Worm (Caenorhabditis elegans) whole organism, L2 larva: ENCODE measurements around the gene T28C12.1.

Experiments used
- C34F6.9 ChIP-seq: fragments of 150-350 bp; optimal IDR thresholded peaks from 2 replicates; lab custom pipeline; 2014; ENCODE audit warnings: missing biosample characterization, missing genetic modification characterization
- F13H6.1 ChIP-seq: sonication (generic microtip); optimal IDR thresholded peaks from 2 replicates; lab custom pipeline; 2016; ENCODE audit warnings: missing genetic modification characterization, missing compliant biosample characterization
- R02D3.7 ChIP-seq: fragments of 150-350 bp; optimal IDR thresholded peaks from 2 replicates; lab custom pipeline; 2014; ENCODE audit warnings: missing biosample characterization, missing genetic modification characterization
- Y55F3AM.14 ChIP-seq: fragments of 200-800 bp; sonication (Bioruptor generic); optimal IDR thresholded peaks from 2 replicates; lab custom pipeline; 2018; ENCODE audit warnings: mild to moderate bottlenecking, missing genetic modification characterization, missing compliant biosample characterization
- ZK546.5 ChIP-seq: sonication (generic microtip); optimal IDR thresholded peaks from 2 replicates; lab custom pipeline; 2017; ENCODE audit warnings: missing biosample characterization, missing genetic modification characterization
- ama-1 ChIP-seq: fragments of 150-350 bp; optimal IDR thresholded peaks from 2 replicates; lab custom pipeline; 2018; ENCODE audit warnings: inconsistent platforms
- blmp-1 ChIP-seq: sonication (generic microtip); optimal IDR thresholded peaks from 2 replicates; lab custom pipeline; 2017; ENCODE audit warnings: missing genetic modification characterization, mild to moderate bottlenecking, missing compliant biosample characterization, antibody characterized with exemption, moderate library complexity; ENCODE audit not compliant: insufficient read depth
- ceh-82 ChIP-seq: fragments of 150-350 bp; optimal IDR thresholded peaks from 2 replicates; lab custom pipeline; 2014; ENCODE audit warnings: missing biosample characterization, missing genetic modification characterization
- dmd-4 ChIP-seq: sonication (generic microtip); optimal IDR thresholded peaks from 2 replicates; lab custom pipeline; 2017; ENCODE audit warnings: missing biosample characterization, missing genetic modification characterization
- egl-27 ChIP-seq: sonication (generic microtip); optimal IDR thresholded peaks from 3 replicates; lab custom pipeline; 2017; ENCODE audit warnings: missing biosample characterization, missing genetic modification reagents, missing genetic modification characterization
- fos-1 ChIP-seq: fragments of 150-350 bp; optimal IDR thresholded peaks from 2 replicates; lab custom pipeline; 2014; ENCODE audit warnings: missing biosample characterization, missing genetic modification characterization
- gmeb-1 ChIP-seq: fragments of 150-350 bp; optimal IDR thresholded peaks from 2 replicates; lab custom pipeline; 2014; ENCODE audit warnings: missing biosample characterization, missing genetic modification characterization
- lin-13 ChIP-seq: fragments of 150-350 bp; optimal IDR thresholded peaks from 2 replicates; lab custom pipeline; 2014; ENCODE audit warnings: missing biosample characterization, missing genetic modification reagents, missing genetic modification characterization
- lsy-2 ChIP-seq, 2 experiments: fragments of 150-350 bp in 1 of 2; sonication (generic microtip) in 1 of 2; optimal IDR thresholded peaks; 2 replicates each; lab custom pipeline; 2014 to 2017; ENCODE audit warnings: missing biosample characterization in 2 of 2, missing genetic modification characterization in 2 of 2
- mab-5 ChIP-seq: fragments of 150-350 bp; optimal IDR thresholded peaks from 2 replicates; lab custom pipeline; 2014; ENCODE audit warnings: missing biosample characterization, missing genetic modification characterization
- nhr-11 ChIP-seq: fragments of 150-350 bp; optimal IDR thresholded peaks from 2 replicates; lab custom pipeline; 2014; ENCODE audit warnings: missing biosample characterization, missing genetic modification characterization
- nhr-12 ChIP-seq: fragments of 150-350 bp; optimal IDR thresholded peaks from 2 replicates; lab custom pipeline; 2014; ENCODE audit warnings: missing biosample characterization, missing genetic modification characterization
- nhr-129 ChIP-seq: fragments of 150-350 bp; optimal IDR thresholded peaks from 2 replicates; lab custom pipeline; 2014; ENCODE audit warnings: missing biosample characterization, missing genetic modification characterization
- nhr-21 ChIP-seq: fragments of 150-350 bp; optimal IDR thresholded peaks from 2 replicates; lab custom pipeline; 2014; ENCODE audit warnings: missing biosample characterization, missing genetic modification characterization
- nhr-25 ChIP-seq: fragments of 150-350 bp; sonication (generic microtip); optimal IDR thresholded peaks from 3 replicates; lab custom pipeline; 2014; ENCODE audit warnings: missing biosample characterization, missing genetic modification characterization
- nhr-6 ChIP-seq: fragments of 150-350 bp; optimal IDR thresholded peaks from 2 replicates; lab custom pipeline; 2014; ENCODE audit warnings: missing biosample characterization, missing genetic modification characterization
- nhr-77 ChIP-seq: fragments of 150-350 bp; optimal IDR thresholded peaks from 2 replicates; lab custom pipeline; 2014; ENCODE audit warnings: missing biosample characterization, missing genetic modification characterization
- peb-1 ChIP-seq: fragments of 150-350 bp; optimal IDR thresholded peaks from 2 replicates; lab custom pipeline; 2014; ENCODE audit warnings: missing biosample characterization, missing genetic modification characterization
- sem-4 ChIP-seq: fragments of 150-350 bp; optimal IDR thresholded peaks from 2 replicates; lab custom pipeline; 2014; ENCODE audit warnings: missing biosample characterization, missing genetic modification reagents, missing genetic modification characterization
- skn-1 ChIP-seq: sonication (generic microtip); optimal IDR thresholded peaks from 2 replicates; lab custom pipeline; 2017; ENCODE audit warnings: missing biosample characterization, missing genetic modification characterization
- sma-9 ChIP-seq, 2 experiments: fragments of 150-350 bp in 1 of 2; sonication (generic microtip) in 1 of 2; optimal IDR thresholded peaks; 2 replicates each; lab custom pipeline; 2014 to 2016; ENCODE audit warnings: missing genetic modification characterization in 2 of 2, mild to moderate bottlenecking in 1 of 2, missing biosample characterization in 1 of 2, missing compliant biosample characterization in 1 of 2, missing genetic modification reagents in 1 of 2, moderate library complexity in 1 of 2
- snpc-4 ChIP-seq: fragments of 150-350 bp; optimal IDR thresholded peaks from 2 replicates; lab custom pipeline; 2014; ENCODE audit warnings: missing biosample characterization, missing genetic modification characterization
- unc-39 ChIP-seq: fragments of 150-350 bp; optimal IDR thresholded peaks from 2 replicates; lab custom pipeline; 2014; ENCODE audit warnings: missing biosample characterization, missing genetic modification characterization
- unc-55 ChIP-seq: fragments of 150-350 bp; sonication (generic microtip); optimal IDR thresholded peaks from 3 replicates; lab custom pipeline; 2014; ENCODE audit warnings: missing biosample characterization, missing genetic modification reagents, missing genetic modification characterization
- ztf-4 ChIP-seq: fragments of 150-350 bp; optimal IDR thresholded peaks from 2 replicates; lab custom pipeline; 2014; ENCODE audit warnings: missing biosample characterization, missing genetic modification characterization

T28C12.1 gene

ce11 chrV:6354202-6354601 is 22.5 kb downstream of the T28C12.1 start:
- TF ChIP-seq fos-1 (peak; percentile 21), ztf-4 (no peak), sem-4 (tag; lab: Kevin White, UChicago) (peak; percentile 49), unc-39 (tag; lab: Kevin White, UChicago) (no peak), nhr-6 (tag; lab: Kevin White, UChicago) (no peak), nhr-25 (peak; percentile 52), lsy-2 (tag; optimal IDR thresholded peaks at IDR 0.05; lab: Kevin White, UChicago) (peak in 1 of 2 experiments; percentile 23), F13H6.1 (tag; lab: Kevin White, UChicago) (peak; percentile 55), nhr-21 (tag; lab: Kevin White, UChicago) (peak; percentile 81), peb-1 (peak; percentile 78), C34F6.9 (no peak), blmp-1 (tag; lab: Kevin White, UChicago) (peak; percentile 100), egl-27 (tag; lab: Kevin White, UChicago) (peak; percentile 29), skn-1 (tag; lab: Kevin White, UChicago) (no peak), R02D3.7 (no peak)

DNA sequence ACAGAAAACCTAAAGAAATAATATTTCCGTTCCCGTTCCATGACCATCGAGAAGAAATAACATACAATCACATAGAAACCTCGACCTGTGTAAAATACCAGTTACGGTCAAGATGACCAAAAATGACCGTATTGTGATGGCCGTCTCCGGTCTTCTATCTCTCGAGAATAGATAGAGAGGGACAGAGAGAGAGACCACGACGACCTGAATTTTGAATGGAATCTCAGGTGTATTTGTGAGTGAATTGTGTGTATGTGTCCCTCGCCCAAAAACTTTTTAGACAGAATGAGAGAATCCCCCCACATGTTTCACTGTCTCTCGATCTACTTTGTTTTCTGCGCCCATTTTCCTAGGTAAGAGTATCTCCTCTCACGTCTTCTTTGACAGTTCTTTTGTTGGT is 23.1 kb downstream of the T28C12.1 start:
- TF ChIP-seq blmp-1 (tag; lab: Kevin White, UChicago) (peak; percentile 55), lin-13 (no peak), nhr-11 (tag; lab: Kevin White, UChicago) (no peak), nhr-25 (peak; percentile 31)

DNA sequence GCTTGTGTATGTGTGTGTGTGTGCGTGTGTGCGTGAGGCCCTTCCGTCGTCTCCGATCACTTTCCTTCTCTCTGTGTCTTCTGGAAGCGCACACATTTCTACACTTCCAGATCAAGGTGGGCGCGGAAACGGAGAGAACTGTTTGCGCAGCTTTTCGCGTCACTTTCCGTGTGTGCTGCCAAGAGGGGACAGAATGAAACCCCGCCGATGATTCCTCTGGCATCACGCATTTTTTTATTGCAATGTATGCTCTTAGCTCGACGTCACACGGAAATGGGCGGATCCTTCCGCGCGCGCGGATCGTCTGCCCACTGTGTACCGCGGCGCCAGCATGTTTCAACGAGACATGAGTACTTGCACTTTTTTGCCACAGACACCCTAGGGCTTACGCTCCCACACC is 23.7 kb downstream of the T28C12.1 start:
- TF ChIP-seq mab-5, result no peak
- no peak for TF ChIP-seq lsy-2 (tag; optimal IDR thresholded peaks at IDR 0.05; lab: Kevin White, UChicago)
- peak; percentile 82 for TF ChIP-seq F13H6.1 (tag; lab: Kevin White, UChicago)

DNA sequence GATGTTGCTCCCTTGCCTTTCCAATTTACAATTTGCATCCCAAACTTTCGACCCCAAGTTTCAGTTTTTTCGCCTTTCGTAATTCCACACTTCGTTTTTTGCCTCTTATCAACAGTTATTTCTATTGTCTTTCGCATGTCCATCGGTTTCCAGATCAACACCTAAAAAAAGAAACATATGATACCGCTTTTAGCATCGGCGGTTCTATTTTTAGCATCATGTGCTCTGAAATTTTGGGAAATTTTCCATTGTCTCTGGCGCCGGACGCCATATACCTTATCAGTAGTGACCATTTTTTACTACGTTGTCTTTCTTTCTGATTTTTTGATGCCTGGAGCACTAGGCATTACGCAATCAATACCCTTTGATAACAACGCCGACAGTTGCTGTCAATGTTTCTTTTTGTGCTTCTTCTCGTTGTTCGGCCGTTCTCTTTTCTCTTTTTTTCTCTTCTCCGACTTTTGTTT is 24.3 kb downstream of the T28C12.1 start, which contains the start of gene bcl-11:
Gene bcl-11, plus strand, starts transcription at position 51 of the 467 bp plus-strand sequence.
- TF ChIP-seq gmeb-1 (tag; lab: Kevin White, UChicago), result peak; percentile 27
- TF ChIP-seq unc-39 (tag; lab: Kevin White, UChicago), result no peak
- peak; percentile 1 for TF ChIP-seq nhr-129 (tag; lab: Kevin White, UChicago)
- no peak for TF ChIP-seq nhr-6 (tag; lab: Kevin White, UChicago)
- TF ChIP-seq fos-1, result peak; percentile 40
- peak; percentile 94 for TF ChIP-seq Y55F3AM.14 (GFP tag; lab: Kevin White, UChicago)
- peak; percentile 86 for TF ChIP-seq F13H6.1 (tag; lab: Kevin White, UChicago)
- TF ChIP-seq sma-9 (GFP tag; optimal IDR thresholded peaks at IDR 0.05; lab: Kevin White, UChicago), result peak; percentile 19
- no peak for TF ChIP-seq sma-9 (tag; optimal IDR thresholded peaks at IDR 0.05; lab: Kevin White, UChicago)
- TF ChIP-seq R02D3.7, result no peak
- TF ChIP-seq ZK546.5 (tag; lab: Kevin White, UChicago), result no peak

DNA sequence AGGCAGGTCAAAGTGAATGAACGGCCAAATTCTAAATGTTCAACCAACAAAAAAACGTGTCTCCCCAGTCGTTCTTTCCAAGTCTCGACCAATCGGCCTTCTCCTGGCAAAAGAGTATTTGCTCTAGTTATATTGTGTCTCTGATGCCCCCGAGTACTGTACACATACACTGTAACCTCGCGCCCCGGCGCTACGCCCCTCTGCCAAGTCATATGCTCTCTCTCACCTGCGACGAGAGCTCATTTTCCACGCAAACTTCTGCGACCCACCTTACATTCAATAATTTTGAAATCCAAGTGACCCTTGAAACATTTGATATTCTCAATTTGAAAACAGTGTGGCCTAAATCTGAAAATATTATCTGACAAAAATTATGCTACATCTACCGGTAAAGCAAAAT is 25.5 kb downstream of the T28C12.1 start:
- TF ChIP-seq F13H6.1 (tag; lab: Kevin White, UChicago), result peak; percentile 83
- TF ChIP-seq mab-5, result no peak
- TF ChIP-seq ztf-4, result no peak
- TF ChIP-seq nhr-12 (tag; lab: Kevin White, UChicago), result no peak
- TF ChIP-seq snpc-4 (tag; lab: Kevin White, UChicago), result no peak
- TF ChIP-seq nhr-129 (tag; lab: Kevin White, UChicago), result peak; percentile 14
- TF ChIP-seq unc-55 (GFP tag; lab: Kevin White, UChicago), result no peak
- no peak for TF ChIP-seq dmd-4 (tag; lab: Kevin White, UChicago)
- TF ChIP-seq, all 48 proteins: peak for 2

- TF ChIP-seq F13H6.1 (tag; lab: Kevin White, UChicago), result peak; percentile 62
- no peak for TF ChIP-seq ceh-82
- no peak for TF ChIP-seq ama-1 (lab: Kevin White, UChicago)
- peak; percentile 34 for TF ChIP-seq nhr-129 (tag; lab: Kevin White, UChicago)
These were observed 27.0 kb downstream of the T28C12.1 start for ce11 chrV:6358709-6359108.

- peak; percentile 92 for TF ChIP-seq F13H6.1 (tag; lab: Kevin White, UChicago)
- TF ChIP-seq nhr-77 (tag; lab: Kevin White, UChicago), result no peak
These were observed 27.8 kb downstream of the T28C12.1 start for ce11 chrV:6359522-6359921.
